Fruit fly (Drosophila melanogaster) whole organism, prepupa: ENCODE data around the gene CG14143.

Source experiments
- Blimp-1 ChIP-seq: fragments of 200-800 bp; sonication (Bioruptor generic); optimal IDR thresholded peaks from 3 replicates; lab custom pipeline; 2017; ENCODE audit warnings: missing biosample characterization, missing genetic modification characterization, mild to moderate bottlenecking, moderate library complexity, missing genetic modification reagents
- CG11294 ChIP-seq: fragments of 200-800 bp; sonication (Bioruptor generic); IDR thresholded peaks from 2 replicates; pipeline ENCODE4 v1.3.6; 2022; ENCODE audit warnings: missing biosample characterization, missing genetic modification characterization
- CG11902 ChIP-seq: fragments of 200-800 bp; sonication (Bioruptor generic); optimal IDR thresholded peaks from 3 replicates; lab custom pipeline; 2016; ENCODE audit warnings: missing biosample characterization, missing genetic modification characterization
- CG15336 ChIP-seq: fragments of 200-800 bp; sonication (Bioruptor generic); IDR thresholded peaks from 2 replicates; pipeline ENCODE4 v1.3.6; 2022; ENCODE audit warnings: missing biosample characterization, missing genetic modification characterization
- CG1621 ChIP-seq: fragments of 200-800 bp; sonication (Bioruptor generic); optimal IDR thresholded peaks from 3 replicates; lab custom pipeline; 2018; ENCODE audit warnings: missing biosample characterization, mild to moderate bottlenecking, missing genetic modification characterization
- CG16779 ChIP-seq: fragments of 200-800 bp; sonication (Bioruptor generic); optimal IDR thresholded peaks from 3 replicates; lab custom pipeline; 2017; ENCODE audit warnings: missing biosample characterization, mild to moderate bottlenecking, missing genetic modification characterization
- CG3032 ChIP-seq: fragments of 200-800 bp; optimal IDR thresholded peaks from 2 replicates; lab custom pipeline; 2019; ENCODE audit warnings: missing biosample characterization, mild to moderate bottlenecking, missing genetic modification characterization, moderate library complexity
- CG31627 ChIP-seq: fragments of 200-800 bp; sonication (Bioruptor generic); optimal IDR thresholded peaks from 3 replicates; lab custom pipeline; 2016; ENCODE audit warnings: missing biosample characterization, missing genetic modification characterization
- CG3919 ChIP-seq: fragments of 200-800 bp; sonication (Bioruptor generic); optimal IDR thresholded peaks from 3 replicates; lab custom pipeline; 2016; ENCODE audit warnings: missing biosample characterization, missing genetic modification characterization
- CG6163 ChIP-seq: fragments of 200-800 bp; sonication (Bioruptor generic); IDR thresholded peaks from 3 replicates; pipeline ENCODE4 v1.3.6; 2022; ENCODE audit warnings: missing biosample characterization, missing genetic modification characterization
- CG6792 ChIP-seq: fragments of 200-800 bp; sonication (Bioruptor generic); optimal IDR thresholded peaks from 3 replicates; lab custom pipeline; 2016; ENCODE audit warnings: missing biosample characterization, missing genetic modification characterization
- CG6808 ChIP-seq: fragments of 200-800 bp; sonication (Bioruptor generic); optimal IDR thresholded peaks from 3 replicates; lab custom pipeline; 2017; ENCODE audit warnings: missing biosample characterization, missing genetic modification characterization, mild to moderate bottlenecking, moderate library complexity, missing genetic modification reagents
- CG7368 ChIP-seq: fragments of 200-800 bp; sonication (Bioruptor generic); optimal IDR thresholded peaks from 3 replicates; lab custom pipeline; 2016; ENCODE audit warnings: missing biosample characterization, missing genetic modification characterization
- CG8119 ChIP-seq: fragments of 200-800 bp; sonication (Bioruptor generic); IDR thresholded peaks from 3 replicates; pipeline ENCODE4 v1.3.6; 2022; ENCODE audit warnings: missing biosample characterization, missing genetic modification characterization
- CG8632 ChIP-seq: fragments of 200-800 bp; sonication (Bioruptor generic); optimal IDR thresholded peaks from 3 replicates; lab custom pipeline; 2016; ENCODE audit warnings: missing biosample characterization, missing genetic modification characterization
- CG9139 ChIP-seq: fragments of 200-800 bp; sonication (Bioruptor generic); optimal IDR thresholded peaks from 3 replicates; lab custom pipeline; 2017; ENCODE audit warnings: missing biosample characterization, mild to moderate bottlenecking, missing genetic modification characterization
- Eip78C ChIP-seq: fragments of 200-800 bp; sonication (Bioruptor generic); peaks from one replicate; lab custom pipeline; 2016; ENCODE audit warnings: missing biosample characterization, missing genetic modification characterization
- Ets96B ChIP-seq: fragments of 200-800 bp; optimal IDR thresholded peaks from 2 replicates; lab custom pipeline; 2019; ENCODE audit warnings: missing biosample characterization, mild to moderate bottlenecking, missing genetic modification characterization, moderate library complexity
- Gug ChIP-seq: fragments of 200-800 bp; sonication (Bioruptor generic); IDR thresholded peaks from 2 replicates; pipeline ENCODE4 v1.3.6; 2022; ENCODE audit warnings: missing biosample characterization, missing genetic modification characterization
- Hr39 ChIP-seq: fragments of 200-800 bp; sonication (Bioruptor generic); optimal IDR thresholded peaks from 2 replicates; lab custom pipeline; 2016; ENCODE audit warnings: missing biosample characterization, missing genetic modification characterization
- Hr4 ChIP-seq: fragments of 200-800 bp; sonication (Bioruptor generic); optimal IDR thresholded peaks from 3 replicates; lab custom pipeline; 2016; ENCODE audit warnings: missing biosample characterization, missing genetic modification characterization
- Lpt ChIP-seq: fragments of 200-800 bp; sonication (Bioruptor generic); optimal IDR thresholded peaks from 3 replicates; lab custom pipeline; 2016; ENCODE audit warnings: missing biosample characterization, missing genetic modification characterization
- Met ChIP-seq: fragments of 200-800 bp; sonication (Bioruptor generic); optimal IDR thresholded peaks from 3 replicates; lab custom pipeline; 2016; ENCODE audit warnings: missing biosample characterization, missing genetic modification characterization
- Sox102F ChIP-seq: fragments of 200-800 bp; sonication (Bioruptor generic); optimal IDR thresholded peaks from 2 replicates; lab custom pipeline; 2016; ENCODE audit warnings: missing biosample characterization, mild to moderate bottlenecking, missing genetic modification characterization
- Sox14 ChIP-seq: fragments of 200-800 bp; sonication (Bioruptor generic); optimal IDR thresholded peaks from 3 replicates; lab custom pipeline; 2016; ENCODE audit warnings: missing biosample characterization, missing genetic modification characterization
- Sox15 ChIP-seq: fragments of 200-800 bp; sonication (Bioruptor generic); optimal IDR thresholded peaks from 3 replicates; lab custom pipeline; 2016; ENCODE audit warnings: missing biosample characterization, missing genetic modification characterization
- acj6 ChIP-seq: fragments of 200-800 bp; sonication (Bioruptor generic); optimal IDR thresholded peaks from 3 replicates; lab custom pipeline; 2016; ENCODE audit warnings: missing biosample characterization, missing genetic modification characterization
- cyc ChIP-seq: fragments of 200-800 bp; sonication (Bioruptor generic); optimal IDR thresholded peaks from 3 replicates; lab custom pipeline; 2016; ENCODE audit warnings: missing biosample characterization, missing genetic modification characterization
- dac ChIP-seq: fragments of 200-800 bp; sonication (Bioruptor generic); optimal IDR thresholded peaks from 2 replicates; lab custom pipeline; 2017; ENCODE audit warnings: missing biosample characterization, mild to moderate bottlenecking, missing genetic modification characterization
- dsx ChIP-seq: fragments of 200-800 bp; optimal IDR thresholded peaks from 3 replicates; lab custom pipeline; 2019; ENCODE audit warnings: missing biosample characterization, mild to moderate bottlenecking, missing genetic modification characterization, moderate library complexity; ENCODE audit not compliant: poor library complexity, severe bottlenecking
- eg ChIP-seq: fragments of 200-800 bp; sonication (Bioruptor generic); IDR thresholded peaks from 3 replicates; pipeline ENCODE4 v1.3.6; 2022; ENCODE audit warnings: missing biosample characterization, missing genetic modification characterization
- esn ChIP-seq: fragments of 200-800 bp; sonication (Bioruptor generic); optimal IDR thresholded peaks from 2 replicates; lab custom pipeline; 2016; ENCODE audit warnings: missing biosample characterization, mild to moderate bottlenecking, missing genetic modification characterization, moderate library complexity
- fd85E ChIP-seq: fragments of 200-800 bp; sonication (Bioruptor generic); optimal IDR thresholded peaks from 3 replicates; lab custom pipeline; 2016; ENCODE audit warnings: missing biosample characterization, missing genetic modification characterization
- fkh ChIP-seq: fragments of 200-800 bp; sonication (Bioruptor generic); optimal IDR thresholded peaks from 3 replicates; lab custom pipeline; 2017; ENCODE audit warnings: missing biosample characterization, mild to moderate bottlenecking, missing genetic modification characterization, moderate library complexity
- lz ChIP-seq: fragments of 200-800 bp; sonication (Bioruptor generic); optimal IDR thresholded peaks from 3 replicates; lab custom pipeline; 2016; ENCODE audit warnings: missing biosample characterization, missing genetic modification characterization
- net ChIP-seq: fragments of 200-800 bp; sonication (Bioruptor generic); optimal IDR thresholded peaks from 3 replicates; lab custom pipeline; 2016; ENCODE audit warnings: missing biosample characterization, missing genetic modification characterization
- pdm3 ChIP-seq: fragments of 200-800 bp; sonication (Bioruptor generic); optimal IDR thresholded peaks from 3 replicates; lab custom pipeline; 2016; ENCODE audit warnings: missing biosample characterization, missing genetic modification characterization
- salr ChIP-seq, 2 experiments: fragments of 200-800 bp; sonication (Bioruptor generic); optimal IDR thresholded peaks; 3 replicates each; lab custom pipeline; 2016 to 2018; ENCODE audit warnings: missing biosample characterization in 2 of 2, missing genetic modification characterization in 2 of 2, mild to moderate bottlenecking in 1 of 2
- spab ChIP-seq: fragments of 200-800 bp; sonication (Bioruptor generic); optimal IDR thresholded peaks from 2 replicates; lab custom pipeline; 2017; ENCODE audit warnings: missing biosample characterization, mild to moderate bottlenecking, missing genetic modification characterization, missing genetic modification reagents
- ss ChIP-seq, 2 experiments: fragments of 200-800 bp; sonication (Bioruptor generic); optimal IDR thresholded peaks; 2 replicates in 1 of 2; 3 replicates in 1 of 2; lab custom pipeline; 2017 to 2018; ENCODE audit warnings: mild to moderate bottlenecking in 2 of 2, missing biosample characterization in 2 of 2, missing genetic modification characterization in 2 of 2, moderate library complexity in 1 of 2
- svp ChIP-seq: fragments of 200-800 bp; sonication (Bioruptor generic); peaks from one replicate; lab custom pipeline; 2016; ENCODE audit warnings: missing biosample characterization, missing genetic modification characterization
- topi ChIP-seq: fragments of 200-800 bp; sonication (Bioruptor generic); optimal IDR thresholded peaks from 3 replicates; lab custom pipeline; 2016; ENCODE audit warnings: missing biosample characterization, missing genetic modification characterization
- vri ChIP-seq: fragments of 200-800 bp; sonication (Bioruptor generic); optimal IDR thresholded peaks from 3 replicates; lab custom pipeline; 2016; ENCODE audit warnings: missing biosample characterization, mild to moderate bottlenecking, missing genetic modification characterization

The CG14143 gene

dm6 chr3L:11119396-11119900, 15.3 kb upstream of the CG14143 start:
- TF ChIP-seq CG3032, result peak; percentile 4
- TF ChIP-seq esn, result peak; percentile 1
- TF ChIP-seq CG31627, result peak; percentile 19
- peak; percentile 60; the same call in 2 of the 3 replicates for TF ChIP-seq CG6163 (GFP tag; lab: Robert Waterston, UW)
- peak; percentile 13 for TF ChIP-seq CG9139 (GFP tag; lab: Kevin White, UChicago)
- peak; percentile 18 for TF ChIP-seq Sox14 (GFP tag; lab: Kevin White, UChicago)
- peak; percentile 5 for TF ChIP-seq Met (GFP tag; lab: Kevin White, UChicago)
- peak; percentile 60; the same call in 2 of the 3 replicates for TF ChIP-seq eg (GFP tag; lab: Robert Waterston, UW)
- peak in 1 of 2 experiments; percentile 19 for TF ChIP-seq salr (GFP tag; optimal IDR thresholded peaks at IDR 0.05; lab: Kevin White, UChicago)
- peak; percentile 7 for TF ChIP-seq Hr39 (GFP tag; lab: Kevin White, UChicago)
- TF ChIP-seq acj6 (GFP tag; lab: Kevin White, UChicago), result no peak
- TF ChIP-seq net (GFP tag; lab: Kevin White, UChicago), result no peak
- TF ChIP-seq svp (GFP tag; lab: Kevin White, UChicago), result peak; percentile 60
- no peak for TF ChIP-seq dsx (GFP tag; lab: Kevin White, UChicago)
- TF ChIP-seq Gug (GFP tag; lab: Robert Waterston, UW), result 0 out of 2 replicates have a peak, but pooled peaks have one; percentile 9

dm6 chr3L:11119901-11120418, 14.8 kb upstream of the CG14143 start:
- TF ChIP-seq fkh (GFP tag; lab: Kevin White, UChicago) (peak; percentile 98), net (GFP tag; lab: Kevin White, UChicago) (no peak), spab (GFP tag; lab: Kevin White, UChicago) (no peak), vri (GFP tag; lab: Kevin White, UChicago) (peak; percentile 78)

- peak; percentile 43 for TF ChIP-seq dac (GFP tag; lab: Kevin White, UChicago)
- peak; percentile 70 for TF ChIP-seq CG1621 (tag; lab: Kevin White, UChicago)
- TF ChIP-seq spab (GFP tag; lab: Kevin White, UChicago), result peak; percentile 86
- TF ChIP-seq Ets96B, result peak; percentile 80
- TF ChIP-seq CG15336 (GFP tag; lab: Robert Waterston, UW), result peak; percentile 75
- peak; percentile 42 for TF ChIP-seq fd85E (GFP tag; lab: Kevin White, UChicago)
- TF ChIP-seq Sox14 (GFP tag; lab: Kevin White, UChicago), result peak; percentile 62
- TF ChIP-seq Sox15 (GFP tag; lab: Kevin White, UChicago), result no peak
- TF ChIP-seq Lpt (GFP tag; lab: Kevin White, UChicago), result peak; percentile 91
- TF ChIP-seq CG8119 (GFP tag; lab: Robert Waterston, UW), result peak; percentile 92
- TF ChIP-seq Hr4 (GFP tag; lab: Kevin White, UChicago), result peak; percentile 61
- no peak for TF ChIP-seq CG31627
- peak; percentile 90 for TF ChIP-seq Eip78C (GFP tag; lab: Kevin White, UChicago)
- peak; percentile 90 for TF ChIP-seq CG16779 (tag; lab: Kevin White, UChicago)
- peak; percentile 37 for TF ChIP-seq CG6792 (GFP tag; lab: Kevin White, UChicago)
- peak; percentile 63 for TF ChIP-seq CG3919 (GFP tag; lab: Kevin White, UChicago)
- peak; percentile 42 for TF ChIP-seq topi (GFP tag; lab: Kevin White, UChicago)
- peak; percentile 66 for TF ChIP-seq Sox102F (GFP tag; lab: Kevin White, UChicago)
- peak; percentile 85 for TF ChIP-seq vri (GFP tag; lab: Kevin White, UChicago)
- 0 out of 2 replicates have a peak, but pooled peaks have one; percentile 9 for TF ChIP-seq Gug (GFP tag; lab: Robert Waterston, UW)
- TF ChIP-seq CG8632 (GFP tag; lab: Kevin White, UChicago), result peak; percentile 63
- TF ChIP-seq CG6808 (GFP tag; lab: Kevin White, UChicago), result peak; percentile 96
- TF ChIP-seq pdm3, result peak; percentile 71
- peak; percentile 41 for TF ChIP-seq esn
- no peak for TF ChIP-seq CG11902 (GFP tag; lab: Kevin White, UChicago)
- TF ChIP-seq CG6163 (GFP tag; lab: Robert Waterston, UW), result peak; percentile 83
- TF ChIP-seq fkh (GFP tag; lab: Kevin White, UChicago), result no peak
- TF ChIP-seq Blimp-1 (GFP tag; lab: Kevin White, UChicago), result peak; percentile 23
- TF ChIP-seq Met (GFP tag; lab: Kevin White, UChicago), result peak; percentile 62
- TF ChIP-seq lz, result no peak
- peak; percentile 58 for TF ChIP-seq CG7368 (GFP tag; lab: Kevin White, UChicago)
- peak; percentile 77 for TF ChIP-seq dsx (GFP tag; lab: Kevin White, UChicago)
- TF ChIP-seq CG3032, result peak; percentile 77
- TF ChIP-seq CG11294 (GFP tag; lab: Robert Waterston, UW), result no peak
- no peak for TF ChIP-seq cyc (GFP tag; lab: Kevin White, UChicago)
- TF ChIP-seq ss (GFP tag; optimal IDR thresholded peaks at IDR 0.05; lab: Kevin White, UChicago), result peak; percentile 96 to 97
- peak; percentile 89 for TF ChIP-seq eg (GFP tag; lab: Robert Waterston, UW)
Measured at dm6 chr3L:11120419-11120958, 14.3 kb upstream of the CG14143 start, which contains the start of the genes FoxK and mRpL2. FoxK (minus strand) TSS chr3L:11120783. mRpL2 (plus strand) TSS chr3L:11120847.
